Fruit fly (Drosophila melanogaster): Measurements from ENCODE around the gene Osi1.
"Not testable (repeated sequence)": the region's sequence is repeated elsewhere in the genome, so short reads cannot be mapped to it uniquely, and the experiment has no call there.

DNA sequence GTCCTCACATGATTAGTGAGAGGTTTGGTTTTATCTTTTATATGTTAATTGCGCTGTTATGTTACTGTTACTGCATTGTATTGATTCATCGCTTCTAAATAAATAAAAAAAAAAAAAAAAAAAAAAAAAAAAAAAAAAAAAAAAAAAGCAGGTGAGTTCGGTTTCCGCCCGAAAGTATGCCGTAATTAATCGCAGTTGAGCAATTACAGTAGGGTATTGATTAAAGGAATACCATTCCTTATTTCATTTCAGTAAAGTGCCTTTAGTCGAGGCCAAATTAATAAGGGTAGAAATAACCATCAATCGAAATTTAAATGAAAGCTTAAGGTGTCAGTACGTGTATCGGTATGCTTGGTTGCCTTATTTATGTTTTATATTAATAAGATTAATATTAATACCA, 33.0 kb downstream of the Osi1 start:
- TF ChIP-seq run (tag; optimal IDR thresholded peaks at IDR 0.05); pb (GFP tag; optimal IDR thresholded peaks at IDR 0.05); ap (GFP tag; IDR thresholded peaks at IDR 0.05); CG16863 (GFP tag; optimal IDR thresholded peaks at IDR 0.05); insv (GFP tag; optimal IDR thresholded peaks at IDR 0.05); gcm (GFP tag; optimal IDR thresholded peaks at IDR 0.05); Deaf1 (tag; optimal IDR thresholded peaks at IDR 0.05); CG1024 (GFP tag; IDR thresholded peaks at IDR 0.05): not testable (repeated sequence)
